Fruit fly (Drosophila melanogaster) whole organism, embryonic: ENCODE measurements around the gene wuho.

Experiments
- Bteb2 ChIP-seq: fragments of 200-800 bp; sonication (Bioruptor generic); optimal IDR thresholded peaks from 2 replicates; lab custom pipeline; 2016; ENCODE audit warnings: missing biosample characterization, missing genetic modification characterization
- CG10543 ChIP-seq: fragments of 200-800 bp; sonication (Bioruptor generic); optimal IDR thresholded peaks from 3 replicates; lab custom pipeline; 2017; ENCODE audit warnings: missing biosample characterization, mild to moderate bottlenecking, missing genetic modification characterization, moderate library complexity
- CG11504 ChIP-seq: fragments of 200-800 bp; sonication (Bioruptor generic); optimal IDR thresholded peaks from 3 replicates; lab custom pipeline; 2019; ENCODE audit warnings: missing biosample characterization, mild to moderate bottlenecking, missing genetic modification characterization, moderate library complexity
- CG12942 ChIP-seq: fragments of 200-800 bp; sonication (Bioruptor generic); optimal IDR thresholded peaks from 3 replicates; lab custom pipeline; 2016; ENCODE audit warnings: missing biosample characterization, missing genetic modification characterization
- CG14441 ChIP-seq: fragments of 200-800 bp; sonication (Bioruptor generic); IDR thresholded peaks from 2 replicates; pipeline ENCODE4 v1.3.6; 2022; ENCODE audit warnings: missing biosample characterization, missing genetic modification characterization
- CG1602 ChIP-seq: fragments of 200-800 bp; sonication (Bioruptor generic); optimal IDR thresholded peaks from 3 replicates; lab custom pipeline; 2016; ENCODE audit warnings: missing biosample characterization, missing genetic modification characterization
- CG1792 ChIP-seq: fragments of 200-800 bp; sonication (Bioruptor generic); optimal IDR thresholded peaks from 2 replicates; lab custom pipeline; 2016; ENCODE audit warnings: missing biosample characterization, missing genetic modification characterization
- CG2120 ChIP-seq: fragments of 200-800 bp; sonication (Bioruptor generic); optimal IDR thresholded peaks from 3 replicates; lab custom pipeline; 2016; ENCODE audit warnings: missing biosample characterization, missing genetic modification characterization
- CG32767 ChIP-seq: fragments of 200-800 bp; sonication (Bioruptor generic); IDR thresholded peaks from 2 replicates; pipeline ENCODE4 v1.3.6; 2022; ENCODE audit warnings: missing biosample characterization, missing genetic modification characterization
- CG34224 ChIP-seq: fragments of 200-800 bp; sonication (Bioruptor generic); IDR thresholded peaks from 3 replicates; pipeline ENCODE4 v1.3.6; 2022; ENCODE audit warnings: missing biosample characterization, missing genetic modification characterization; ENCODE audit not compliant: partially characterized antibody
- CG3726 ChIP-seq: fragments of 200-800 bp; sonication (Bioruptor generic); IDR thresholded peaks from 3 replicates; pipeline ENCODE4, ENCODE4 v1.3.6; 2022; ENCODE audit warnings: missing biosample characterization, missing genetic modification characterization
- CG3838 ChIP-seq: fragments of 200-800 bp; sonication (Bioruptor generic); optimal IDR thresholded peaks from 3 replicates; lab custom pipeline; 2016; ENCODE audit warnings: missing biosample characterization, missing genetic modification characterization
- CG4360 ChIP-seq: fragments of 200-800 bp; sonication (Bioruptor generic); IDR thresholded peaks from 2 replicates; pipeline ENCODE4 v1.3.6; 2022; ENCODE audit warnings: missing biosample characterization, missing genetic modification characterization
- CG4404 ChIP-seq: fragments of 200-800 bp; sonication (Bioruptor generic); IDR thresholded peaks from 2 replicates; pipeline ENCODE4 v1.3.6; 2022; ENCODE audit warnings: missing biosample characterization, missing genetic modification characterization
- CG4617 ChIP-seq: fragments of 200-800 bp; sonication (Bioruptor generic); optimal IDR thresholded peaks from 3 replicates; lab custom pipeline; 2016; ENCODE audit warnings: missing biosample characterization, missing genetic modification characterization, borderline replicate concordance
- CG7271 ChIP-seq: fragments of 200-800 bp; sonication (Bioruptor generic); optimal IDR thresholded peaks from 2 replicates; lab custom pipeline; 2018; ENCODE audit warnings: missing biosample characterization, mild to moderate bottlenecking, missing genetic modification characterization, moderate library complexity
- CG7357 ChIP-seq: fragments of 200-800 bp; sonication (Bioruptor generic); IDR thresholded peaks from 3 replicates; pipeline ENCODE4 v1.3.6; 2022; ENCODE audit warnings: missing biosample characterization, missing genetic modification characterization
- Doc3 ChIP-seq: fragments of 200-800 bp; sonication (Bioruptor generic); IDR thresholded peaks from 3 replicates; pipeline ENCODE4 v1.3.6; 2022; ENCODE audit warnings: missing biosample characterization, missing genetic modification characterization; ENCODE audit not compliant: partially characterized antibody
- E2f2 ChIP-seq: fragments of 200-800 bp; sonication (Bioruptor generic); IDR thresholded peaks from 2 replicates; pipeline ENCODE4 v1.3.6; 2022; ENCODE audit warnings: missing biosample characterization, missing genetic modification characterization
- Med ChIP-seq: fragments of 200-800 bp; sonication (Bioruptor generic); peaks from one replicate; lab custom pipeline; 2016; ENCODE audit warnings: missing biosample characterization, missing genetic modification characterization, mild to moderate bottlenecking, inconsistent platforms, moderate library complexity
- Mes4 ChIP-seq: fragments of 200-800 bp; sonication (Bioruptor generic); optimal IDR thresholded peaks from 2 replicates; lab custom pipeline; 2016; ENCODE audit warnings: missing biosample characterization, missing genetic modification characterization
- Mrtf ChIP-seq: fragments of 200-800 bp; sonication (Bioruptor generic); IDR thresholded peaks from 3 replicates; pipeline ENCODE4 v1.3.6; 2022; ENCODE audit warnings: missing biosample characterization, missing genetic modification characterization
- Nf-YA ChIP-seq: fragments of 200-800 bp; sonication (Bioruptor generic); IDR thresholded peaks from 2 replicates; pipeline ENCODE4 v1.3.6; 2022; ENCODE audit warnings: missing biosample characterization, missing genetic modification characterization
- Sry-β ChIP-seq: fragments of 200-800 bp; sonication (Bioruptor generic); optimal IDR thresholded peaks from 2 replicates; lab custom pipeline; 2018; ENCODE audit warnings: missing biosample characterization, mild to moderate bottlenecking, missing genetic modification characterization, moderate library complexity
- Ssrp ChIP-seq: fragments of 200-800 bp; sonication (Bioruptor generic); optimal IDR thresholded peaks from 2 replicates; lab custom pipeline; 2018; ENCODE audit warnings: missing biosample characterization, mild to moderate bottlenecking, missing genetic modification characterization, moderate library complexity
- Stat92E ChIP-seq, 3 experiments: fragments of >200 bp in 2 of 3; fragments of 200-800 bp in 1 of 3; sonication (Bioruptor generic) in 1 of 3; optimal IDR thresholded peaks; 2 replicates each; lab custom pipeline; 2017 to 2019; ENCODE audit warnings: missing biosample characterization in 3 of 3, missing genetic modification characterization in 3 of 3, mild to moderate bottlenecking in 1 of 3, moderate library complexity in 1 of 3
- TFAM ChIP-seq: fragments of 200-800 bp; sonication (Bioruptor generic); optimal IDR thresholded peaks from 2 replicates; lab custom pipeline; 2017; ENCODE audit warnings: missing biosample characterization, missing genetic modification characterization, inconsistent platforms
- Tbp ChIP-seq: fragments of >200 bp; optimal IDR thresholded peaks from 2 replicates; lab custom pipeline; 2018; ENCODE audit warnings: missing biosample characterization, missing genetic modification characterization
- Vsx1 ChIP-seq: fragments of 200-800 bp; sonication (Bioruptor generic); optimal IDR thresholded peaks from 2 replicates; lab custom pipeline; 2017; ENCODE audit warnings: missing biosample characterization, mild to moderate bottlenecking, missing genetic modification characterization, missing genetic modification reagents
- YL-1 ChIP-seq: fragments of 200-800 bp; sonication (Bioruptor generic); optimal IDR thresholded peaks from 3 replicates; lab custom pipeline; 2017; ENCODE audit warnings: missing biosample characterization, mild to moderate bottlenecking, missing genetic modification characterization
- amos ChIP-seq: fragments of 200-800 bp; sonication (Bioruptor generic); IDR thresholded peaks from 2 replicates; pipeline ENCODE4 v1.3.6; 2022; ENCODE audit warnings: missing biosample characterization, missing genetic modification characterization; ENCODE audit not compliant: partially characterized antibody
- cg ChIP-seq: fragments of 200-800 bp; sonication (Bioruptor generic); optimal IDR thresholded peaks from 3 replicates; lab custom pipeline; 2019; ENCODE audit warnings: missing biosample characterization, mild to moderate bottlenecking, missing genetic modification characterization, moderate library complexity
- chif ChIP-seq, 2 experiments: fragments of 200-800 bp; sonication (Bioruptor generic); optimal IDR thresholded peaks; 3 replicates each; lab custom pipeline; 2016; ENCODE audit warnings: missing biosample characterization in 2 of 2, missing genetic modification characterization in 2 of 2
- fd102C ChIP-seq: fragments of 200-800 bp; sonication (Bioruptor generic); optimal IDR thresholded peaks from 2 replicates; lab custom pipeline; 2018; ENCODE audit warnings: missing biosample characterization, mild to moderate bottlenecking, missing genetic modification characterization, moderate library complexity
- fd64A ChIP-seq: fragments of 200-800 bp; sonication (Bioruptor generic); optimal IDR thresholded peaks from 3 replicates; lab custom pipeline; 2018; ENCODE audit warnings: missing biosample characterization, mild to moderate bottlenecking, missing genetic modification characterization
- jigr1 ChIP-seq: fragments of 200-800 bp; sonication (Bioruptor generic); IDR thresholded peaks from 3 replicates; pipeline ENCODE4 v1.3.6; 2022; ENCODE audit warnings: missing biosample characterization, missing genetic modification characterization
- ken ChIP-seq: fragments of 200-800 bp; sonication (Bioruptor generic); IDR thresholded peaks from 3 replicates; pipeline ENCODE4 v1.3.6; 2022; ENCODE audit warnings: missing biosample characterization, missing genetic modification characterization
- maf-S ChIP-seq: fragments of 200-800 bp; sonication (Bioruptor generic); optimal IDR thresholded peaks from 2 replicates; lab custom pipeline; 2016; ENCODE audit warnings: missing biosample characterization, missing genetic modification characterization
- mam ChIP-seq: fragments of 200-800 bp; sonication (Bioruptor generic); optimal IDR thresholded peaks from 3 replicates; lab custom pipeline; 2016; ENCODE audit warnings: missing biosample characterization, missing genetic modification characterization
- otp ChIP-seq: fragments of 200-800 bp; sonication (Bioruptor generic); IDR thresholded peaks from 3 replicates; pipeline ENCODE4, ENCODE4 v1.3.6; 2022; ENCODE audit warnings: missing biosample characterization, missing genetic modification characterization
- pfk ChIP-seq: fragments of 200-800 bp; sonication (Bioruptor generic); optimal IDR thresholded peaks from 2 replicates; lab custom pipeline; 2018; ENCODE audit warnings: missing biosample characterization, mild to moderate bottlenecking, missing genetic modification characterization, moderate library complexity
- pum ChIP-seq: fragments of 200-800 bp; sonication (Bioruptor generic); optimal IDR thresholded peaks from 2 replicates; lab custom pipeline; 2016; ENCODE audit warnings: missing biosample characterization, missing genetic modification characterization
- sima ChIP-seq: fragments of 200-800 bp; sonication (Bioruptor generic); optimal IDR thresholded peaks from 2 replicates; lab custom pipeline; 2016; ENCODE audit warnings: missing biosample characterization, missing genetic modification characterization
- sisA ChIP-seq: fragments of 200-800 bp; sonication (Bioruptor generic); IDR thresholded peaks from 2 replicates; pipeline ENCODE4 v1.3.6; 2022; ENCODE audit warnings: missing biosample characterization, missing genetic modification characterization
- sug ChIP-seq: fragments of 200-800 bp; optimal IDR thresholded peaks from 2 replicates; lab custom pipeline; 2019; ENCODE audit warnings: missing biosample characterization, mild to moderate bottlenecking, missing genetic modification characterization, moderate library complexity
- tio ChIP-seq: fragments of 200-800 bp; sonication (Bioruptor generic); optimal IDR thresholded peaks from 2 replicates; lab custom pipeline; 2017; ENCODE audit warnings: missing biosample characterization, missing genetic modification characterization, inconsistent platforms
- trem ChIP-seq: fragments of 200-800 bp; optimal IDR thresholded peaks from 3 replicates; lab custom pipeline; 2019; ENCODE audit warnings: missing biosample characterization, mild to moderate bottlenecking, missing genetic modification characterization, moderate library complexity
- ttk ChIP-seq: fragments of 200-800 bp; sonication (Bioruptor generic); IDR thresholded peaks from 2 replicates; pipeline ENCODE4 v2.1.2; 2022; ENCODE audit warnings: missing biosample characterization, missing genetic modification characterization
- tx ChIP-seq: fragments of 200-800 bp; sonication (Bioruptor generic); optimal IDR thresholded peaks from 2 replicates; lab custom pipeline; 2016; ENCODE audit warnings: missing biosample characterization, missing genetic modification characterization
- unpg ChIP-seq: fragments of 200-800 bp; sonication (Bioruptor generic); optimal IDR thresholded peaks from 3 replicates; lab custom pipeline; 2018; ENCODE audit warnings: missing biosample characterization, mild to moderate bottlenecking, missing genetic modification characterization, moderate library complexity
- wdn ChIP-seq: fragments of 200-800 bp; sonication (Bioruptor generic); IDR thresholded peaks from 2 replicates; pipeline ENCODE4 v1.3.6; 2022; ENCODE audit warnings: missing biosample characterization, missing genetic modification characterization

wuho gene

DNA sequence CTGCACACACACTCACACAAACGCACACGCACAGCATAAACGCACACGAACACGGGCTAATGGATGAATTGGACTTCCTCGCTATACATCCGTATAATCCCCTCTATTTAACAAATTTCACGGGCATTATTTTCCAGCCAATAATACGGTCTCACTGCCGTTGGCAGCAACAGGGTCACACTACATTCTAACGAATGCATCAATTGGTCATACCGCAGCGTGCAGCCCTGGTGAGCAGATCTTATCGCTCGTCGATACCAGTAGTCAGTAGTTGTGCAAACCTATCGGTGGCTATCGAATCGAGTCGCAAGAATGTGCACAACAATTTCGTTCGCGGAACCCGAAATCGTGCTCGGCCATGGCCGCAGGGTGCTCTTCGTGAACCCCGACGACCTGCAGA is at the start of gene wuho, which contains the start of gene Top3beta (continued):
- peak; percentile 31 for TF ChIP-seq CG1792 (GFP tag; lab: Kevin White, UChicago)
- TF ChIP-seq sisA = no peak
- TF ChIP-seq Nf-YA (GFP tag; lab: Robert Waterston, UW) = no peak
- TF ChIP-seq CG7271 (tag; lab: Kevin White, UChicago) = peak; percentile 26
- TF ChIP-seq TFAM (GFP tag; lab: Kevin White, UChicago) = no peak
- TF ChIP-seq fd102C = no peak
- TF ChIP-seq pum (GFP tag; lab: Kevin White, UChicago) = peak; percentile 31
- no peak for TF ChIP-seq otp (GFP tag; lab: Robert Waterston, UW)
- 0 out of 2 replicates have a peak, but pooled peaks have one; percentile 4 for TF ChIP-seq CG14441
- TF ChIP-seq CG34224 (GFP tag; lab: Robert Waterston, UW) = peak; percentile 71
- TF ChIP-seq CG12942 (GFP tag; lab: Kevin White, UChicago) = no peak
- TF ChIP-seq CG3726 = no peak
- TF ChIP-seq wdn (GFP tag; lab: Robert Waterston, UW) = no peak
- TF ChIP-seq YL-1 (GFP tag; lab: Kevin White, UChicago) = peak; percentile 93
- TF ChIP-seq maf-S (GFP tag; lab: Kevin White, UChicago) = peak; percentile 57
- TF ChIP-seq CG3838 (GFP tag; lab: Kevin White, UChicago) = no peak
- peak; percentile 49 for TF ChIP-seq CG10543 (GFP tag; lab: Kevin White, UChicago)
- TF ChIP-seq Bteb2 = peak; percentile 30
- TF ChIP-seq unpg = peak; percentile 28
- TF ChIP-seq Tbp (GFP tag; lab: Kevin White, UChicago) = no peak
- TF ChIP-seq Mes4 = peak; percentile 7
- TF ChIP-seq CG4617 (GFP tag; lab: Kevin White, UChicago) = peak; percentile 97
- TF ChIP-seq Sry-β (GFP tag; lab: Kevin White, UChicago) = peak; percentile 53
- no peak for TF ChIP-seq tio (GFP tag; lab: Kevin White, UChicago)
- no peak for TF ChIP-seq fd64A (GFP tag; lab: Kevin White, UChicago)
- TF ChIP-seq CG7357 = no peak
- TF ChIP-seq chif (GFP tag; optimal IDR thresholded peaks at IDR 0.05; lab: Kevin White, UChicago) = no peak
- TF ChIP-seq Stat92E (GFP tag; optimal IDR thresholded peaks at IDR 0.05; lab: Kevin White, UChicago) = peak in 1 of 3 experiments; percentile 73
- TF ChIP-seq CG4360 (GFP tag; lab: Robert Waterston, UW) = no peak
- TF ChIP-seq sug (tag; lab: Kevin White, UChicago) = peak; percentile 66
- peak; percentile 91 for TF ChIP-seq Med (GFP tag; lab: Kevin White, UChicago)
- peak; percentile 57 for TF ChIP-seq CG2120 (GFP tag; lab: Kevin White, UChicago)
- no peak for TF ChIP-seq Vsx1 (GFP tag; lab: Kevin White, UChicago)
- no peak for TF ChIP-seq CG11504 (tag; lab: Kevin White, UChicago)
- peak; percentile 58 for TF ChIP-seq mam (GFP tag; lab: Kevin White, UChicago)
- no peak for TF ChIP-seq CG1602 (GFP tag; lab: Kevin White, UChicago)
- TF ChIP-seq amos (GFP tag; lab: Robert Waterston, UW) = peak; percentile 75
- TF ChIP-seq ttk = no peak
- TF ChIP-seq CG4404 (GFP tag; lab: Robert Waterston, UW) = no peak
- TF ChIP-seq ken (GFP tag; lab: Robert Waterston, UW) = no peak
- TF ChIP-seq sima = no peak
- TF ChIP-seq tx (GFP tag; lab: Kevin White, UChicago) = no peak
- TF ChIP-seq CG32767 = 0 out of 2 replicates have a peak, but pooled peaks have one; percentile 13
- TF ChIP-seq E2f2 (GFP tag; lab: Robert Waterston, UW) = peak; percentile 49
- TF ChIP-seq Ssrp (tag; lab: Kevin White, UChicago) = no peak
- no peak for TF ChIP-seq jigr1
- TF ChIP-seq Mrtf = no peak
- peak; percentile 49; the same call in 1 of the 3 replicates for TF ChIP-seq Doc3 (GFP tag; lab: Robert Waterston, UW)
- peak; percentile 78 for TF ChIP-seq trem (tag; lab: Kevin White, UChicago)
- TF ChIP-seq pfk (GFP tag; lab: Kevin White, UChicago) = no peak
- peak; percentile 80 for TF ChIP-seq cg (GFP tag; lab: Kevin White, UChicago)
